Fruit fly (Drosophila melanogaster) whole organism, embryonic: Measurements from ENCODE around the gene Trm7-32.

Experiments
- Atf3 ChIP-seq: fragments of 200-800 bp; sonication (Bioruptor generic); optimal IDR thresholded peaks from 3 replicates; lab custom pipeline; 2016; ENCODE audit warnings: missing biosample characterization, missing genetic modification characterization
- BEAF-32 ChIP-seq: fragments of 200-800 bp; sonication (Bioruptor generic); optimal IDR thresholded peaks from 3 replicates; lab custom pipeline; 2017; ENCODE audit warnings: missing biosample characterization, missing genetic modification characterization, mild to moderate bottlenecking, moderate library complexity, missing genetic modification reagents
- Bdp1 ChIP-seq: fragments of 200-800 bp; sonication (Bioruptor generic); optimal IDR thresholded peaks from 3 replicates; lab custom pipeline; 2016; ENCODE audit warnings: missing biosample characterization, missing genetic modification characterization
- CG10979 ChIP-seq: fragments of 200-800 bp; sonication (Bioruptor generic); optimal IDR thresholded peaks from 2 replicates; lab custom pipeline; 2018; ENCODE audit warnings: missing biosample characterization, mild to moderate bottlenecking, missing genetic modification characterization, moderate library complexity
- CG11456 ChIP-seq: fragments of 200-800 bp; sonication (Bioruptor generic); IDR thresholded peaks from 3 replicates; pipeline ENCODE4 v1.3.6; 2022; ENCODE audit warnings: missing biosample characterization, missing genetic modification characterization
- CG11504 ChIP-seq: fragments of 200-800 bp; sonication (Bioruptor generic); optimal IDR thresholded peaks from 3 replicates; lab custom pipeline; 2019; ENCODE audit warnings: missing biosample characterization, mild to moderate bottlenecking, missing genetic modification characterization, moderate library complexity
- CG11696 ChIP-seq: fragments of 200-800 bp; sonication (Bioruptor generic); IDR thresholded peaks from 2 replicates; pipeline ENCODE4 v1.3.6; 2022; ENCODE audit warnings: missing biosample characterization, missing genetic modification characterization
- CG11723 ChIP-seq: fragments of 200-800 bp; sonication (Bioruptor generic); optimal IDR thresholded peaks from 2 replicates; lab custom pipeline; 2017; ENCODE audit warnings: missing biosample characterization, mild to moderate bottlenecking, missing genetic modification characterization
- CG12391 ChIP-seq: fragments of 200-800 bp; sonication (Bioruptor generic); optimal IDR thresholded peaks from 3 replicates; lab custom pipeline; 2018; ENCODE audit warnings: missing biosample characterization, mild to moderate bottlenecking, missing genetic modification characterization, moderate library complexity
- CG12659 ChIP-seq: fragments of 200-800 bp; sonication (Bioruptor generic); optimal IDR thresholded peaks from 3 replicates; lab custom pipeline; 2017; ENCODE audit warnings: mild to moderate bottlenecking, missing biosample characterization, missing genetic modification reagents, missing genetic modification characterization
- CG13624 ChIP-seq: fragments of 200-800 bp; sonication (Bioruptor generic); optimal IDR thresholded peaks from 2 replicates; lab custom pipeline; 2016; ENCODE audit warnings: missing biosample characterization, missing genetic modification characterization
- CG14441 ChIP-seq: fragments of 200-800 bp; sonication (Bioruptor generic); IDR thresholded peaks from 2 replicates; pipeline ENCODE4 v1.3.6; 2022; ENCODE audit warnings: missing biosample characterization, missing genetic modification characterization
- CG14667 ChIP-seq: fragments of 200-800 bp; sonication (Bioruptor generic); IDR thresholded peaks from 2 replicates; pipeline ENCODE4 v1.3.6; 2022; ENCODE audit warnings: missing biosample characterization, missing genetic modification characterization
- CG14710 ChIP-seq: fragments of 200-800 bp; sonication (Bioruptor generic); optimal IDR thresholded peaks from 3 replicates; lab custom pipeline; 2019; ENCODE audit warnings: missing biosample characterization, mild to moderate bottlenecking, missing genetic modification characterization, moderate library complexity
- CG15011 ChIP-seq: fragments of 200-800 bp; sonication (Bioruptor generic); optimal IDR thresholded peaks from 3 replicates; lab custom pipeline; 2018; ENCODE audit warnings: missing biosample characterization, mild to moderate bottlenecking, missing genetic modification characterization
- CG15696 ChIP-seq: fragments of 200-800 bp; sonication (Bioruptor generic); optimal IDR thresholded peaks from 2 replicates; lab custom pipeline; 2019; ENCODE audit warnings: missing biosample characterization, mild to moderate bottlenecking, missing genetic modification characterization, moderate library complexity
- CG1603 ChIP-seq: fragments of 200-800 bp; sonication (Bioruptor generic); optimal IDR thresholded peaks from 2 replicates; lab custom pipeline; 2019; ENCODE audit warnings: missing biosample characterization, mild to moderate bottlenecking, missing genetic modification characterization, moderate library complexity
- CG17186 ChIP-seq: fragments of 200-800 bp; sonication (Bioruptor generic); optimal IDR thresholded peaks from 3 replicates; lab custom pipeline; 2017; ENCODE audit warnings: missing biosample characterization, missing genetic modification reagents, missing genetic modification characterization
- CG2120 ChIP-seq: fragments of 200-800 bp; sonication (Bioruptor generic); optimal IDR thresholded peaks from 3 replicates; lab custom pipeline; 2016; ENCODE audit warnings: missing biosample characterization, missing genetic modification characterization
- CG2199 ChIP-seq: fragments of 200-800 bp; sonication (Bioruptor generic); IDR thresholded peaks from 3 replicates; pipeline ENCODE4 v1.3.6; 2022; ENCODE audit warnings: missing biosample characterization, missing genetic modification characterization
- CG32767 ChIP-seq: fragments of 200-800 bp; sonication (Bioruptor generic); IDR thresholded peaks from 2 replicates; pipeline ENCODE4 v1.3.6; 2022; ENCODE audit warnings: missing biosample characterization, missing genetic modification characterization
- CG33213 ChIP-seq: fragments of 200-800 bp; sonication (Bioruptor generic); optimal IDR thresholded peaks from 3 replicates; lab custom pipeline; 2016; ENCODE audit warnings: missing biosample characterization, missing genetic modification characterization
- CG6689 ChIP-seq: fragments of 200-800 bp; sonication (Bioruptor generic); IDR thresholded peaks from 2 replicates; pipeline ENCODE4 v1.3.6; 2022; ENCODE audit warnings: missing biosample characterization, missing genetic modification characterization
- CG6791 ChIP-seq: fragments of 200-800 bp; sonication (Bioruptor generic); IDR thresholded peaks from 3 replicates; pipeline ENCODE4 v1.3.6; 2022; ENCODE audit warnings: missing biosample characterization, missing genetic modification characterization; ENCODE audit not compliant: partially characterized antibody
- CG8281 ChIP-seq: fragments of 200-800 bp; sonication (Bioruptor generic); optimal IDR thresholded peaks from 2 replicates; lab custom pipeline; 2018; ENCODE audit warnings: missing biosample characterization, mild to moderate bottlenecking, missing genetic modification characterization, moderate library complexity
- CG8924 ChIP-seq: fragments of 200-800 bp; optimal IDR thresholded peaks from 3 replicates; lab custom pipeline; 2019; ENCODE audit warnings: missing biosample characterization, mild to moderate bottlenecking, missing genetic modification characterization, moderate library complexity
- CG9215 ChIP-seq: fragments of 200-800 bp; sonication (Bioruptor generic); IDR thresholded peaks from 2 replicates; pipeline ENCODE4 v1.3.6; 2022; ENCODE audit warnings: missing biosample characterization, missing genetic modification characterization
- CrebB ChIP-seq: fragments of 200-800 bp; sonication (Bioruptor generic); optimal IDR thresholded peaks from 3 replicates; lab custom pipeline; 2018; ENCODE audit warnings: missing biosample characterization, mild to moderate bottlenecking, missing genetic modification characterization
- E2f1 ChIP-seq: fragments of 200-800 bp; sonication (Bioruptor generic); IDR thresholded peaks from 2 replicates; pipeline ENCODE4 v1.3.6; 2022; ENCODE audit warnings: missing biosample characterization, missing genetic modification characterization
- Fer1 ChIP-seq: fragments of 200-800 bp; sonication (Bioruptor generic); optimal IDR thresholded peaks from 2 replicates; lab custom pipeline; 2017; ENCODE audit warnings: missing biosample characterization, mild to moderate bottlenecking, missing genetic modification characterization
- GATAe ChIP-seq: fragments of 200-800 bp; sonication (Bioruptor generic); conservative IDR thresholded peaks from 2 replicates; pipeline ENCODE4 v1.3.6; 2022; ENCODE audit warnings: missing biosample characterization, missing genetic modification characterization
- Hmr ChIP-seq: fragments of 200-800 bp; sonication (Bioruptor generic); optimal IDR thresholded peaks from 3 replicates; lab custom pipeline; 2017; ENCODE audit warnings: mild to moderate bottlenecking, missing biosample characterization, missing genetic modification reagents, missing genetic modification characterization
- Hr78 ChIP-seq, 2 experiments: fragments of 200-800 bp in 1 of 2; fragments of >200 bp in 1 of 2; sonication (Bioruptor generic) in 1 of 2; optimal IDR thresholded peaks; 2 replicates each; lab custom pipeline; 2017 to 2019; ENCODE audit warnings: missing biosample characterization in 2 of 2, missing genetic modification characterization in 2 of 2, mild to moderate bottlenecking in 1 of 2, moderate library complexity in 1 of 2
- Mrtf ChIP-seq: fragments of 200-800 bp; sonication (Bioruptor generic); IDR thresholded peaks from 3 replicates; pipeline ENCODE4 v1.3.6; 2022; ENCODE audit warnings: missing biosample characterization, missing genetic modification characterization
- NC2α ChIP-seq: fragments of 200-800 bp; sonication (Bioruptor generic); optimal IDR thresholded peaks from 2 replicates; lab custom pipeline; 2016; ENCODE audit warnings: missing biosample characterization, missing genetic modification characterization
- Pdp1 ChIP-seq, 2 experiments: fragments of 200-800 bp; sonication (Bioruptor generic); optimal IDR thresholded peaks; 3 replicates each; lab custom pipeline; 2016; ENCODE audit warnings: missing biosample characterization in 2 of 2, missing genetic modification characterization in 2 of 2, mild to moderate bottlenecking in 1 of 2, moderate library complexity in 1 of 2
- Rfx ChIP-seq: fragments of 200-800 bp; sonication (Bioruptor generic); IDR thresholded peaks from 2 replicates; pipeline ENCODE4 v1.3.6; 2022; ENCODE audit warnings: missing biosample characterization, missing genetic modification characterization
- Scr ChIP-seq: fragments of 200-800 bp; sonication (Bioruptor generic); IDR thresholded peaks from 2 replicates; pipeline ENCODE4 v1.3.6; 2022; ENCODE audit warnings: missing biosample characterization, missing genetic modification characterization; ENCODE audit not compliant: partially characterized antibody
- Side ChIP-seq: fragments of 200-800 bp; sonication (Bioruptor generic); optimal IDR thresholded peaks from 2 replicates; lab custom pipeline; 2016; ENCODE audit warnings: missing biosample characterization, missing genetic modification characterization
- chm ChIP-seq: fragments of 200-800 bp; sonication (Bioruptor generic); IDR thresholded peaks from 2 replicates; pipeline ENCODE4 v1.3.6; 2022; ENCODE audit warnings: missing biosample characterization, missing genetic modification characterization
- dysf ChIP-seq: fragments of 200-800 bp; sonication (Bioruptor generic); IDR thresholded peaks from 3 replicates; pipeline ENCODE4 v1.3.6; 2022; ENCODE audit warnings: missing biosample characterization, missing genetic modification characterization
- ewg ChIP-seq: fragments of 200-800 bp; sonication (Bioruptor generic); optimal IDR thresholded peaks from 3 replicates; lab custom pipeline; 2017; ENCODE audit warnings: mild to moderate bottlenecking, missing biosample characterization, missing genetic modification reagents, missing genetic modification characterization
- gsb ChIP-seq: fragments of 200-800 bp; sonication (Bioruptor generic); IDR thresholded peaks from 2 replicates; pipeline ENCODE4 v1.3.6; 2022; ENCODE audit warnings: missing biosample characterization, missing genetic modification characterization
- nmo ChIP-seq: fragments of 200-800 bp; sonication (Bioruptor generic); optimal IDR thresholded peaks from 2 replicates; lab custom pipeline; 2018; ENCODE audit warnings: missing biosample characterization, mild to moderate bottlenecking, missing genetic modification characterization, moderate library complexity
- pho ChIP-seq: fragments of 200-800 bp; sonication (Bioruptor generic); optimal IDR thresholded peaks from 2 replicates; lab custom pipeline; 2016; ENCODE audit warnings: missing biosample characterization, missing genetic modification characterization
- sim ChIP-seq: fragments of 200-800 bp; sonication (Bioruptor generic); IDR thresholded peaks from 2 replicates; pipeline ENCODE4 v1.3.6; 2022; ENCODE audit warnings: missing biosample characterization, missing genetic modification characterization
- toy ChIP-seq: fragments of 200-800 bp; sonication (Bioruptor generic); IDR thresholded peaks from 2 replicates; pipeline ENCODE4 v1.3.6; 2022; ENCODE audit warnings: missing biosample characterization, missing genetic modification characterization
- vnd ChIP-seq: fragments of 200-800 bp; sonication (Bioruptor generic); IDR thresholded peaks from 3 replicates; pipeline ENCODE4 v1.3.6; 2022; ENCODE audit warnings: missing biosample characterization, missing genetic modification characterization; ENCODE audit not compliant: partially characterized antibody
- zen ChIP-seq: fragments of 200-800 bp; sonication (Bioruptor generic); optimal IDR thresholded peaks from 3 replicates; lab custom pipeline; 2018; ENCODE audit warnings: missing biosample characterization, mild to moderate bottlenecking, missing genetic modification characterization, moderate library complexity
- zfh1 ChIP-seq: fragments of 200-800 bp; sonication (Bioruptor generic); IDR thresholded peaks from 3 replicates; pipeline ENCODE4 v1.3.6; 2022; ENCODE audit warnings: missing biosample characterization, missing genetic modification characterization

The Trm7-32 gene

dm6 chr3R:17072526-17073114 is 32.1 kb downstream of the Trm7-32 start, which contains the start of the genes Ns1 and mRpS11 (continued):
- TF ChIP-seq NC2α (GFP tag; lab: Kevin White, UChicago), result no peak
- no peak for TF ChIP-seq CrebB
- no peak for TF ChIP-seq dysf (GFP tag; lab: Robert Waterston, UW)
- TF ChIP-seq E2f1 (GFP tag; lab: Robert Waterston, UW), result no peak
- TF ChIP-seq CG32767 (GFP tag; lab: Robert Waterston, UW), result no peak
- peak; percentile 5 for TF ChIP-seq CG8924 (tag; lab: Kevin White, UChicago)
- no peak for TF ChIP-seq CG11723 (GFP tag; lab: Kevin White, UChicago)
- no peak for TF ChIP-seq CG15011 (GFP tag; lab: Kevin White, UChicago)
- peak; percentile 78 for TF ChIP-seq CG1603 (tag; lab: Kevin White, UChicago)
- TF ChIP-seq nmo, result peak; percentile 57
- peak; percentile 68; the same call in 1 of the 3 replicates for TF ChIP-seq CG2199 (GFP tag; lab: Robert Waterston, UW)
- no peak for TF ChIP-seq CG15696
- 0 out of 3 replicates have a peak, but pooled peaks have one; percentile 44 for TF ChIP-seq CG11456 (GFP tag; lab: Robert Waterston, UW)
- TF ChIP-seq Bdp1, result no peak
- peak; percentile 49 for TF ChIP-seq Scr (GFP tag; lab: Robert Waterston, UW)
- TF ChIP-seq pho, result peak; percentile 24
- TF ChIP-seq CG6689 (GFP tag; lab: Robert Waterston, UW), result no peak
- no peak for TF ChIP-seq Mrtf
- peak; percentile 62 for TF ChIP-seq CG14710 (tag; lab: Kevin White, UChicago)
- peak; percentile 28 for TF ChIP-seq CG12391 (tag; lab: Kevin White, UChicago)
- TF ChIP-seq Atf3 (GFP tag; lab: Kevin White, UChicago), result no peak
- TF ChIP-seq Hr78 (GFP tag; optimal IDR thresholded peaks at IDR 0.05; lab: Kevin White, UChicago), result no peak
- TF ChIP-seq CG8281 (tag; lab: Kevin White, UChicago), result no peak
- TF ChIP-seq CG14667, result no peak
- peak; percentile 40 for TF ChIP-seq Fer1
- TF ChIP-seq Pdp1 (GFP tag; optimal IDR thresholded peaks at IDR 0.05; lab: Kevin White, UChicago), result peak in 1 of 2 experiments; percentile 100
- peak; percentile 20 for TF ChIP-seq ewg
- peak; percentile 52; the same call in 2 of the 3 replicates for TF ChIP-seq CG6791 (GFP tag; lab: Robert Waterston, UW)
- peak; percentile 50; the same call in 1 of the 2 replicates for TF ChIP-seq chm
- TF ChIP-seq CG9215, result no peak
- TF ChIP-seq CG14441 (GFP tag; lab: Robert Waterston, UW), result no peak
- no peak for TF ChIP-seq gsb (GFP tag; lab: Robert Waterston, UW)
- peak; percentile 31 for TF ChIP-seq CG13624 (GFP tag; lab: Kevin White, UChicago)
- TF ChIP-seq zfh1 (GFP tag; lab: Robert Waterston, UW), result 0 out of 3 replicates have a peak, but pooled peaks have one; percentile 22
- peak; percentile 15 for TF ChIP-seq CG10979 (tag; lab: Kevin White, UChicago)
- peak; percentile 46 for TF ChIP-seq BEAF-32 (GFP tag; lab: Kevin White, UChicago)
- TF ChIP-seq Side (GFP tag; lab: Kevin White, UChicago), result peak; percentile 57
- no peak for TF ChIP-seq CG11504
- TF ChIP-seq vnd (GFP tag; lab: Robert Waterston, UW), result no peak
- TF ChIP-seq CG11696 (GFP tag; lab: Robert Waterston, UW), result no peak
- TF ChIP-seq CG2120, result peak; percentile 60
- TF ChIP-seq toy (GFP tag; lab: Robert Waterston, UW), result no peak
- TF ChIP-seq CG12659 (GFP tag; lab: Kevin White, UChicago), result peak; percentile 69
- TF ChIP-seq Hmr, result peak; percentile 39
- TF ChIP-seq Rfx (GFP tag; lab: Robert Waterston, UW), result peak; percentile 65
- peak; percentile 44 for TF ChIP-seq CG33213 (GFP tag; lab: Kevin White, UChicago)
- TF ChIP-seq CG17186 (GFP tag; lab: Kevin White, UChicago), result peak; percentile 31
- no peak for TF ChIP-seq sim (GFP tag; lab: Robert Waterston, UW)
- peak; percentile 16 for TF ChIP-seq zen (tag; lab: Kevin White, UChicago)
- no peak for TF ChIP-seq GATAe (GFP tag; lab: Robert Waterston, UW)
